Fruit fly (Drosophila melanogaster) whole organism, wandering third instar larva: ENCODE measurements around the gene CG34461.

Experiments
- CG9705 ChIP-seq: fragments of 200-800 bp; sonication (Bioruptor generic); optimal IDR thresholded peaks from 2 replicates; lab custom pipeline; 2018; ENCODE audit warnings: missing biosample characterization, mild to moderate bottlenecking, missing genetic modification characterization
- Hr83 ChIP-seq: fragments of 200-300 bp; sonication (Bioruptor generic); optimal IDR thresholded peaks from 2 replicates; lab custom pipeline; 2016; ENCODE audit warnings: missing biosample characterization, mild to moderate bottlenecking, missing genetic modification characterization, moderate library complexity; ENCODE audit not compliant: poor library complexity, severe bottlenecking
- Rel ChIP-seq, 2 experiments: fragments of 200-800 bp; sonication (Bioruptor generic) in 1 of 2; optimal IDR thresholded peaks; 2 replicates in 1 of 2; 3 replicates in 1 of 2; lab custom pipeline; 2016 to 2019; ENCODE audit warnings: mild to moderate bottlenecking in 2 of 2, missing biosample characterization in 2 of 2, missing genetic modification characterization in 2 of 2, moderate library complexity in 1 of 2
- Sp1 ChIP-seq: fragments of 200-800 bp; sonication (Bioruptor generic); optimal IDR thresholded peaks from 3 replicates; lab custom pipeline; 2019; ENCODE audit warnings: missing biosample characterization, mild to moderate bottlenecking, missing genetic modification characterization, moderate library complexity
- usp ChIP-seq: fragments of >200 bp; optimal IDR thresholded peaks from 2 replicates; lab custom pipeline; 2017; ENCODE audit warnings: missing biosample characterization, missing genetic modification characterization

- TF ChIP-seq Rel (GFP tag; optimal IDR thresholded peaks at IDR 0.05; lab: Kevin White, UChicago) = no peak
- TF ChIP-seq Rel (tag; optimal IDR thresholded peaks at IDR 0.05; lab: Kevin White, UChicago) = no peak
- TF ChIP-seq Hr83 (GFP tag; lab: Kevin White, UChicago) = no peak
- no peak for TF ChIP-seq CG9705 (GFP tag; lab: Kevin White, UChicago)
- TF ChIP-seq Sp1 (GFP tag; lab: Kevin White, UChicago) = no peak
- TF ChIP-seq usp = no peak
Measured at dm6 chr3L:8318916-8319506, 6.6 kb upstream of the CG34461 start, which contains the start of gene CG43059.
